Worm (Caenorhabditis elegans) whole organism, mixed stage, embryonic: Measurements from ENCODE around the gene E01G4.3.

Experiments used
- elt-1 ChIP-seq: sonication (generic microtip); optimal IDR thresholded peaks from 2 replicates; lab custom pipeline; 2017; ENCODE audit warnings: missing genetic modification characterization, mild to moderate bottlenecking, missing compliant biosample characterization, antibody characterized with exemption, moderate library complexity, borderline replicate concordance; ENCODE audit not compliant: insufficient read depth
- elt-3 ChIP-seq: fragments of 150-350 bp; optimal IDR thresholded peaks from 2 replicates; lab custom pipeline; 2014; ENCODE audit warnings: missing biosample characterization, missing genetic modification characterization
- lin-13 ChIP-seq: fragments of 150-350 bp; optimal IDR thresholded peaks from 2 replicates; lab custom pipeline; 2014; ENCODE audit warnings: missing biosample characterization, missing genetic modification characterization
- lsy-2 ChIP-seq: fragments of 150-350 bp; optimal IDR thresholded peaks from 2 replicates; lab custom pipeline; 2014; ENCODE audit warnings: missing biosample characterization, missing genetic modification characterization
- mep-1 ChIP-seq: fragments of 150-350 bp; optimal IDR thresholded peaks from 2 replicates; lab custom pipeline; 2017; ENCODE audit warnings: missing biosample characterization, missing genetic modification reagents, missing genetic modification characterization, inconsistent platforms
- nhr-12 ChIP-seq: fragments of 150-350 bp; optimal IDR thresholded peaks from 2 replicates; lab custom pipeline; 2014; ENCODE audit warnings: missing biosample characterization, missing genetic modification characterization
- nhr-237 ChIP-seq: fragments of 150-350 bp; optimal IDR thresholded peaks from 2 replicates; lab custom pipeline; 2014; ENCODE audit warnings: missing biosample characterization, missing genetic modification characterization
- pha-4 ChIP-seq: fragments of 150-350 bp; optimal IDR thresholded peaks from 2 replicates; lab custom pipeline; 2018; ENCODE audit warnings: missing biosample characterization, missing genetic modification reagents, missing genetic modification characterization
- snpc-4 ChIP-seq: fragments of 150-350 bp; optimal IDR thresholded peaks from 2 replicates; lab custom pipeline; 2014; ENCODE audit warnings: missing biosample characterization, missing genetic modification characterization

ce11 chrII:13465381-13465838, 4.0 kb downstream of the E01G4.3 start:
- no peak for TF ChIP-seq nhr-237
- no peak for TF ChIP-seq nhr-12 (tag; lab: Kevin White, UChicago)
- no peak for TF ChIP-seq snpc-4
- TF ChIP-seq lin-13 (tag; lab: Kevin White, UChicago): no peak
- no peak for TF ChIP-seq elt-3 (tag; lab: Kevin White, UChicago)
- TF ChIP-seq mep-1 (tag; lab: Kevin White, UChicago): no peak
- no peak for TF ChIP-seq pha-4 (tag; lab: Kevin White, UChicago)
- no peak for TF ChIP-seq elt-1 (tag; lab: Kevin White, UChicago)
- no peak for TF ChIP-seq lsy-2 (tag; lab: Kevin White, UChicago)
